Fruit fly (Drosophila melanogaster) whole organism, embryonic: ENCODE measurements around the gene gammaCOP.

Experiments
- ATbp ChIP-seq: fragments of 200-800 bp; sonication (Bioruptor generic); optimal IDR thresholded peaks from 2 replicates; lab custom pipeline; 2017; ENCODE audit warnings: missing biosample characterization, mild to moderate bottlenecking, missing genetic modification characterization, missing genetic modification reagents
- CG11093 ChIP-seq: fragments of 200-800 bp; sonication (Bioruptor generic); IDR thresholded peaks from 3 replicates; pipeline ENCODE4 v1.3.6; 2022; ENCODE audit warnings: missing biosample characterization, missing genetic modification characterization
- CG12219 ChIP-seq: fragments of 200-800 bp; sonication (Bioruptor generic); optimal IDR thresholded peaks from 3 replicates; lab custom pipeline; 2018; ENCODE audit warnings: missing biosample characterization, mild to moderate bottlenecking, missing genetic modification characterization
- CG13424 ChIP-seq: fragments of 200-800 bp; sonication (Bioruptor generic); optimal IDR thresholded peaks from 2 replicates; lab custom pipeline; 2019; ENCODE audit warnings: missing biosample characterization, mild to moderate bottlenecking, missing genetic modification characterization, moderate library complexity
- CG15514 ChIP-seq: fragments of 200-800 bp; sonication (Bioruptor generic); optimal IDR thresholded peaks from 3 replicates; lab custom pipeline; 2017; ENCODE audit warnings: missing biosample characterization, missing genetic modification characterization, mild to moderate bottlenecking, moderate library complexity, missing genetic modification reagents
- CG16813 ChIP-seq: fragments of 200-800 bp; sonication (Bioruptor generic); IDR thresholded peaks from 3 replicates; pipeline ENCODE4 v1.3.6; 2022; ENCODE audit warnings: missing biosample characterization, missing genetic modification characterization; ENCODE audit not compliant: partially characterized antibody
- CG30020 ChIP-seq: fragments of 200-800 bp; optimal IDR thresholded peaks from 2 replicates; lab custom pipeline; 2019; ENCODE audit warnings: missing biosample characterization, mild to moderate bottlenecking, missing genetic modification characterization, moderate library complexity
- CG6791 ChIP-seq: fragments of 200-800 bp; sonication (Bioruptor generic); IDR thresholded peaks from 3 replicates; pipeline ENCODE4 v1.3.6; 2022; ENCODE audit warnings: missing biosample characterization, missing genetic modification characterization; ENCODE audit not compliant: partially characterized antibody
- CG6813 ChIP-seq: fragments of 200-800 bp; sonication (Bioruptor generic); optimal IDR thresholded peaks from 2 replicates; lab custom pipeline; 2017; ENCODE audit warnings: missing biosample characterization, missing genetic modification characterization, mild to moderate bottlenecking, moderate library complexity, missing genetic modification reagents
- CG7271 ChIP-seq: fragments of 200-800 bp; sonication (Bioruptor generic); optimal IDR thresholded peaks from 2 replicates; lab custom pipeline; 2018; ENCODE audit warnings: missing biosample characterization, mild to moderate bottlenecking, missing genetic modification characterization, moderate library complexity
- CG7987 ChIP-seq: fragments of 200-800 bp; sonication (Bioruptor generic); optimal IDR thresholded peaks from 2 replicates; lab custom pipeline; 2018; ENCODE audit warnings: missing biosample characterization, mild to moderate bottlenecking, missing genetic modification characterization, moderate library complexity
- CG8359 ChIP-seq: fragments of 200-800 bp; sonication (Bioruptor generic); optimal IDR thresholded peaks from 2 replicates; lab custom pipeline; 2017; ENCODE audit warnings: missing biosample characterization, mild to moderate bottlenecking, missing genetic modification characterization, borderline replicate concordance
- CG8924 ChIP-seq: fragments of 200-800 bp; optimal IDR thresholded peaks from 3 replicates; lab custom pipeline; 2019; ENCODE audit warnings: missing biosample characterization, mild to moderate bottlenecking, missing genetic modification characterization, moderate library complexity
- CG8944 ChIP-seq: fragments of 200-800 bp; sonication (Bioruptor generic); optimal IDR thresholded peaks from 3 replicates; lab custom pipeline; 2016; ENCODE audit warnings: missing biosample characterization, missing genetic modification characterization
- CG9876 ChIP-seq: fragments of 200-800 bp; sonication (Bioruptor generic); optimal IDR thresholded peaks from 2 replicates; lab custom pipeline; 2016; ENCODE audit warnings: missing biosample characterization, missing genetic modification characterization
- CrebB ChIP-seq: fragments of 200-800 bp; sonication (Bioruptor generic); optimal IDR thresholded peaks from 3 replicates; lab custom pipeline; 2018; ENCODE audit warnings: missing biosample characterization, mild to moderate bottlenecking, missing genetic modification characterization
- Dbx ChIP-seq: fragments of 200-800 bp; sonication (Bioruptor generic); IDR thresholded peaks from 3 replicates; pipeline ENCODE4 v1.3.6; 2022; ENCODE audit warnings: missing biosample characterization, missing genetic modification characterization
- Drgx ChIP-seq: fragments of 200-800 bp; sonication (Bioruptor generic); IDR thresholded peaks from 2 replicates; pipeline ENCODE4 v1.3.6; 2022; ENCODE audit warnings: missing biosample characterization, missing genetic modification characterization
- HLH4C ChIP-seq: fragments of 200-800 bp; sonication (Bioruptor generic); IDR thresholded peaks from 3 replicates; pipeline ENCODE4 v1.3.6; 2022; ENCODE audit warnings: missing biosample characterization, missing genetic modification characterization; ENCODE audit not compliant: partially characterized antibody
- Hmx ChIP-seq: fragments of 200-800 bp; sonication (Bioruptor generic); optimal IDR thresholded peaks from 2 replicates; lab custom pipeline; 2016; ENCODE audit warnings: missing biosample characterization, missing genetic modification characterization
- Max ChIP-seq: fragments of 200-800 bp; sonication (Bioruptor generic); optimal IDR thresholded peaks from 2 replicates; lab custom pipeline; 2016; ENCODE audit warnings: missing biosample characterization, mild to moderate bottlenecking, missing genetic modification characterization
- Ravus ChIP-seq: fragments of 200-800 bp; sonication (Bioruptor generic); IDR thresholded peaks from 2 replicates; pipeline ENCODE4 v1.3.6; 2022; ENCODE audit warnings: missing biosample characterization, missing genetic modification characterization
- Scr ChIP-seq: fragments of 200-800 bp; sonication (Bioruptor generic); IDR thresholded peaks from 2 replicates; pipeline ENCODE4 v1.3.6; 2022; ENCODE audit warnings: missing biosample characterization, missing genetic modification characterization; ENCODE audit not compliant: partially characterized antibody
- Side ChIP-seq: fragments of 200-800 bp; sonication (Bioruptor generic); optimal IDR thresholded peaks from 2 replicates; lab custom pipeline; 2016; ENCODE audit warnings: missing biosample characterization, missing genetic modification characterization
- Ssrp ChIP-seq: fragments of 200-800 bp; sonication (Bioruptor generic); optimal IDR thresholded peaks from 2 replicates; lab custom pipeline; 2018; ENCODE audit warnings: missing biosample characterization, mild to moderate bottlenecking, missing genetic modification characterization, moderate library complexity
- Taf1 ChIP-seq: fragments of 200-800 bp; sonication (Bioruptor generic); IDR thresholded peaks from 2 replicates; pipeline ENCODE4 v1.3.6; 2022; ENCODE audit warnings: missing biosample characterization, missing genetic modification characterization
- Usf ChIP-seq: fragments of 200-800 bp; sonication (Bioruptor generic); optimal IDR thresholded peaks from 2 replicates; lab custom pipeline; 2017; ENCODE audit warnings: missing genotype, missing biosample characterization, missing genetic modification characterization
- Xrp1 ChIP-seq: fragments of 200-800 bp; sonication (Bioruptor generic); IDR thresholded peaks from 2 replicates; pipeline ENCODE4 v1.3.6; 2022; ENCODE audit warnings: missing biosample characterization, missing genetic modification characterization
- danr ChIP-seq: fragments of 200-800 bp; sonication (Bioruptor generic); IDR thresholded peaks from 2 replicates; pipeline ENCODE4 v1.3.6; 2022; ENCODE audit warnings: missing biosample characterization, missing genetic modification characterization
- emc ChIP-seq: fragments of 200-800 bp; sonication (Bioruptor generic); optimal IDR thresholded peaks from 2 replicates; lab custom pipeline; 2016; ENCODE audit warnings: missing biosample characterization, missing genetic modification characterization
- eyg ChIP-seq: fragments of 200-800 bp; sonication (Bioruptor generic); optimal IDR thresholded peaks from 3 replicates; lab custom pipeline; 2016; ENCODE audit warnings: missing biosample characterization, missing genetic modification characterization
- fd102C ChIP-seq: fragments of 200-800 bp; sonication (Bioruptor generic); optimal IDR thresholded peaks from 2 replicates; lab custom pipeline; 2018; ENCODE audit warnings: missing biosample characterization, mild to moderate bottlenecking, missing genetic modification characterization, moderate library complexity
- ham ChIP-seq: fragments of 200-800 bp; sonication (Bioruptor generic); IDR thresholded peaks from 2 replicates; pipeline ENCODE4 v1.3.6; 2022; ENCODE audit warnings: missing biosample characterization, missing genetic modification characterization
- her ChIP-seq: fragments of 200-800 bp; sonication (Bioruptor generic); optimal IDR thresholded peaks from 2 replicates; lab custom pipeline; 2016; ENCODE audit warnings: missing biosample characterization, missing genetic modification characterization
- insv ChIP-seq, 2 experiments: fragments of 200-800 bp; sonication (Bioruptor generic); optimal IDR thresholded peaks; 3 replicates each; lab custom pipeline; 2016 to 2018; ENCODE audit warnings: missing biosample characterization in 2 of 2, missing genetic modification characterization in 2 of 2
- lov ChIP-seq, 2 experiments: fragments of 200-800 bp in 1 of 2; fragments of >200 bp in 1 of 2; sonication (Bioruptor generic) in 1 of 2; IDR thresholded peaks in 1 of 2; optimal IDR thresholded peaks in 1 of 2; 2 replicates in 1 of 2; 3 replicates in 1 of 2; pipeline versions ENCODE4 v1.3.6 to Lab custom; 2017 to 2022; ENCODE audit warnings: missing biosample characterization in 1 of 2, missing genetic modification characterization in 1 of 2
- maf-S ChIP-seq: fragments of 200-800 bp; sonication (Bioruptor generic); optimal IDR thresholded peaks from 2 replicates; lab custom pipeline; 2016; ENCODE audit warnings: missing biosample characterization, missing genetic modification characterization
- nau ChIP-seq: fragments of 200-800 bp; sonication (Bioruptor generic); optimal IDR thresholded peaks from 3 replicates; lab custom pipeline; 2017; ENCODE audit warnings: missing biosample characterization, mild to moderate bottlenecking, missing genetic modification characterization, missing genetic modification reagents
- pan ChIP-seq, 4 experiments: fragments of >200 bp in 3 of 4; fragments of 200-800 bp in 1 of 4; sonication (Bioruptor generic) in 1 of 4; optimal IDR thresholded peaks in 3 of 4; IDR thresholded peaks in 1 of 4; 2 replicates each; pipeline versions ENCODE4 v1.3.6 to Lab custom; 2017 to 2022; ENCODE audit warnings: missing biosample characterization in 2 of 4, missing genetic modification characterization in 2 of 4, mixed read lengths in 1 of 4
- rib ChIP-seq: fragments of 200-800 bp; sonication (Bioruptor generic); IDR thresholded peaks from 2 replicates; pipeline ENCODE4 v1.3.6; 2022; ENCODE audit warnings: missing biosample characterization, missing genetic modification characterization
- sisA ChIP-seq: fragments of 200-800 bp; sonication (Bioruptor generic); IDR thresholded peaks from 2 replicates; pipeline ENCODE4 v1.3.6; 2022; ENCODE audit warnings: missing biosample characterization, missing genetic modification characterization
- slp2 ChIP-seq: fragments of 200-800 bp; sonication (Bioruptor generic); optimal IDR thresholded peaks from 2 replicates; lab custom pipeline; 2016; ENCODE audit warnings: missing biosample characterization, missing genetic modification characterization
- so ChIP-seq: fragments of 200-800 bp; sonication (Bioruptor generic); IDR thresholded peaks from 3 replicates; pipeline ENCODE4 v1.3.6; 2022; ENCODE audit warnings: missing biosample characterization, missing genetic modification characterization
- sug ChIP-seq: fragments of 200-800 bp; optimal IDR thresholded peaks from 2 replicates; lab custom pipeline; 2019; ENCODE audit warnings: missing biosample characterization, mild to moderate bottlenecking, missing genetic modification characterization, moderate library complexity
- toy ChIP-seq: fragments of 200-800 bp; sonication (Bioruptor generic); IDR thresholded peaks from 2 replicates; pipeline ENCODE4 v1.3.6; 2022; ENCODE audit warnings: missing biosample characterization, missing genetic modification characterization
- trem ChIP-seq: fragments of 200-800 bp; optimal IDR thresholded peaks from 3 replicates; lab custom pipeline; 2019; ENCODE audit warnings: missing biosample characterization, mild to moderate bottlenecking, missing genetic modification characterization, moderate library complexity
- vfl ChIP-seq: fragments of 200-800 bp; sonication (Bioruptor generic); optimal IDR thresholded peaks from 2 replicates; lab custom pipeline; 2016; ENCODE audit warnings: missing biosample characterization, missing genetic modification characterization
- vnd ChIP-seq: fragments of 200-800 bp; sonication (Bioruptor generic); IDR thresholded peaks from 3 replicates; pipeline ENCODE4 v1.3.6; 2022; ENCODE audit warnings: missing biosample characterization, missing genetic modification characterization; ENCODE audit not compliant: partially characterized antibody
- wdn ChIP-seq: fragments of 200-800 bp; sonication (Bioruptor generic); IDR thresholded peaks from 2 replicates; pipeline ENCODE4 v1.3.6; 2022; ENCODE audit warnings: missing biosample characterization, missing genetic modification characterization
- yki ChIP-seq: fragments of >200 bp; optimal IDR thresholded peaks from 3 replicates; lab custom pipeline; 2018
- zfh1 ChIP-seq: fragments of 200-800 bp; sonication (Bioruptor generic); IDR thresholded peaks from 3 replicates; pipeline ENCODE4 v1.3.6; 2022; ENCODE audit warnings: missing biosample characterization, missing genetic modification characterization

gammaCOP gene

DNA sequence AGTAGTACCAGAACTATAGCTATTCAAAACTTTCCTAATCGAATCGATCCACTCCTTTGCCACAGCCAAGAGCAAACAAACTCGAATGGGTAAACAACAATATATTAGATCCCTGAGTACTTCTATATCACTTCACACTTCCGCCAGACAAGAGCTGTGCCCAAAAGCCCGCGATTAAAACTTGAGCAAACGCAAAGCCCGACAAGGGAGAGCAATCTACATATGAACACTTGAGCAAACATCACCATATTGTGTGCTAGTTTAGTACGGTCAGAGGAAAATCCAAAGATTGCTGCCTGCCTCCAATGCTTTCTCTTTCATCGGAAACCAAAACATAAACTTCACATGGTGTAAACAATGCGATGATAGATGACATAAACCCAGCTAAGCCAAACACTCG is 31.7 kb downstream of the gammaCOP start (continued):
- TF ChIP-seq ham (no peak), Scr (no peak), trem (no peak), sug (tag; lab: Kevin White, UChicago) (no peak), lov (optimal IDR thresholded peaks at IDR 0.05; lab: Kevin White, UChicago) (no peak), lov (GFP tag; IDR thresholded peaks at IDR 0.05; lab: Robert Waterston, UW) (no peak), Ravus (no peak), CG8359 (no peak), Dbx (GFP tag; lab: Robert Waterston, UW) (no peak), nau (peak; percentile 28), Hmx (GFP tag; lab: Kevin White, UChicago) (no peak), yki (lab: Kevin White, UChicago) (no peak), HLH4C (GFP tag; lab: Robert Waterston, UW) (no peak), CG6791 (GFP tag; lab: Robert Waterston, UW) (no peak), vnd (no peak), eyg (no peak), CG13424 (tag; lab: Kevin White, UChicago) (peak; percentile 8), slp2 (GFP tag; lab: Kevin White, UChicago) (no peak), ATbp (peak; percentile 61), zfh1 (no peak), Usf (no peak), CG16813 (GFP tag; lab: Robert Waterston, UW) (no peak), vfl (GFP tag; lab: Kevin White, UChicago) (no peak), CG8924 (tag; lab: Kevin White, UChicago) (no peak), CG9876 (GFP tag; lab: Kevin White, UChicago) (no peak), maf-S (GFP tag; lab: Kevin White, UChicago) (no peak), CG12219 (GFP tag; lab: Kevin White, UChicago) (peak; percentile 4), toy (GFP tag; lab: Robert Waterston, UW) (no peak), so (GFP tag; lab: Robert Waterston, UW) (no peak), danr (GFP tag; lab: Robert Waterston, UW) (no peak), emc (GFP tag; lab: Kevin White, UChicago) (no peak), Xrp1 (GFP tag; lab: Robert Waterston, UW) (0 out of 2 replicates have a peak, but pooled peaks have one; percentile 6), CG30020 (tag; lab: Kevin White, UChicago) (no peak), Side (GFP tag; lab: Kevin White, UChicago) (peak; percentile 33), pan (optimal IDR thresholded peaks at IDR 0.05; lab: Kevin White, UChicago) (no peak), pan (GFP tag; optimal IDR thresholded peaks at IDR 0.05 in 1 of 2, IDR thresholded peaks at IDR 0.05 in 1 of 2) (no peak), CrebB (tag; lab: Kevin White, UChicago) (peak; percentile 4), insv (GFP tag; optimal IDR thresholded peaks at IDR 0.05; lab: Kevin White, UChicago) (no peak), Drgx (no peak), Ssrp (tag; lab: Kevin White, UChicago) (no peak), wdn (GFP tag; lab: Robert Waterston, UW) (no peak), CG8944 (GFP tag; lab: Kevin White, UChicago) (no peak), fd102C (no peak), her (GFP tag; lab: Kevin White, UChicago) (no peak), sisA (GFP tag; lab: Robert Waterston, UW) (no peak), CG6813 (GFP tag; lab: Kevin White, UChicago) (peak; percentile 60), rib (no peak), CG7987 (no peak), CG7271 (no peak), Taf1 (no peak), Max (GFP tag; lab: Kevin White, UChicago) (no peak), CG15514 (peak; percentile 17), CG11093 (GFP tag; lab: Robert Waterston, UW) (no peak)
